Fruit fly (Drosophila melanogaster) whole organism, pupa: ENCODE measurements around the gene Mur89F.

Experiments
- CG10348 ChIP-seq: fragments of 200-800 bp; sonication (Bioruptor generic); IDR thresholded peaks from 2 replicates; pipeline ENCODE4 v1.3.6; 2022; ENCODE audit warnings: missing biosample characterization, missing genetic modification characterization
- CG12605 ChIP-seq: fragments of 200-800 bp; sonication (Bioruptor generic); IDR thresholded peaks from 2 replicates; pipeline ENCODE4 v1.3.6; 2022; ENCODE audit warnings: missing biosample characterization, missing genetic modification characterization
- CG13204 ChIP-seq: fragments of 200-800 bp; sonication (Bioruptor generic); optimal IDR thresholded peaks from 2 replicates; lab custom pipeline; 2018; ENCODE audit warnings: missing biosample characterization, mild to moderate bottlenecking, missing genetic modification characterization, moderate library complexity
- CG14655 ChIP-seq: fragments of 200-800 bp; sonication (Bioruptor generic); optimal IDR thresholded peaks from 3 replicates; lab custom pipeline; 2017; ENCODE audit warnings: mild to moderate bottlenecking, missing biosample characterization, missing genetic modification reagents, missing genetic modification characterization
- CG34367 ChIP-seq: fragments of 200-800 bp; sonication (Bioruptor generic); optimal IDR thresholded peaks from 2 replicates; lab custom pipeline; 2018; ENCODE audit warnings: missing biosample characterization, mild to moderate bottlenecking, missing genetic modification characterization
- CG4496 ChIP-seq: fragments of 200-800 bp; sonication (Bioruptor generic); IDR thresholded peaks from 3 replicates; pipeline ENCODE4 v1.3.6; 2022; ENCODE audit warnings: missing biosample characterization, missing genetic modification characterization
- CG8301 ChIP-seq: fragments of 200-800 bp; sonication (Bioruptor generic); optimal IDR thresholded peaks from 2 replicates; lab custom pipeline; 2018; ENCODE audit warnings: missing biosample characterization, mild to moderate bottlenecking, missing genetic modification characterization
- CG9948 ChIP-seq: fragments of 200-800 bp; sonication (Bioruptor generic); optimal IDR thresholded peaks from 2 replicates; lab custom pipeline; 2018; ENCODE audit warnings: missing biosample characterization, mild to moderate bottlenecking, missing genetic modification characterization, moderate library complexity
- D1 ChIP-seq: fragments of 200-800 bp; sonication (Bioruptor generic); optimal IDR thresholded peaks from 2 replicates; lab custom pipeline; 2018; ENCODE audit warnings: missing biosample characterization, mild to moderate bottlenecking, missing genetic modification characterization, moderate library complexity
- EcR ChIP-seq: fragments of 200-800 bp; sonication (Bioruptor generic); optimal IDR thresholded peaks from 3 replicates; lab custom pipeline; 2019; ENCODE audit warnings: missing biosample characterization, missing genetic modification characterization, mild to moderate bottlenecking, moderate library complexity, missing genetic modification reagents
- Snoo ChIP-seq: fragments of 200-800 bp; sonication (Bioruptor generic); optimal IDR thresholded peaks from 3 replicates; lab custom pipeline; 2017; ENCODE audit warnings: missing biosample characterization, mild to moderate bottlenecking, missing genetic modification characterization, inconsistent platforms
- gl ChIP-seq: fragments of 200-800 bp; sonication (Bioruptor generic); optimal IDR thresholded peaks from 2 replicates; lab custom pipeline; 2018; ENCODE audit warnings: missing biosample characterization, mild to moderate bottlenecking, missing genetic modification characterization
- rn ChIP-seq: fragments of 200-800 bp; sonication (Bioruptor generic); IDR thresholded peaks from 2 replicates; pipeline ENCODE4 v1.3.6; 2022; ENCODE audit warnings: missing biosample characterization, missing genetic modification characterization

dm6 chr3R:17135747-17136146 is 66.2 kb downstream of the Mur89F start, which contains the start of gene CG5246:
- no peak for TF ChIP-seq rn (GFP tag; lab: Robert Waterston, UW)
- no peak for TF ChIP-seq CG34367
- TF ChIP-seq CG10348 (GFP tag; lab: Robert Waterston, UW) = no peak
- TF ChIP-seq EcR = no peak
- no peak for TF ChIP-seq CG9948
- no peak for TF ChIP-seq CG8301 (tag; lab: Kevin White, UChicago)
- no peak for TF ChIP-seq D1 (tag; lab: Kevin White, UChicago)
- TF ChIP-seq CG12605 = no peak
- no peak for TF ChIP-seq CG4496 (GFP tag; lab: Robert Waterston, UW)
- no peak for TF ChIP-seq CG13204 (GFP tag; lab: Kevin White, UChicago)
- no peak for TF ChIP-seq Snoo (tag; lab: Kevin White, UChicago)
- no peak for TF ChIP-seq gl (tag; lab: Kevin White, UChicago)
- TF ChIP-seq CG14655 (GFP tag; lab: Kevin White, UChicago) = no peak
